Fruit fly (Drosophila melanogaster): ENCODE measurements around the gene CG31198.

- TF ChIP-seq h (optimal IDR thresholded peaks at IDR 0.05) (no peak), insv (optimal IDR thresholded peaks at IDR 0.05) (no peak), psq (optimal IDR thresholded peaks at IDR 0.05) (no peak), Myc (optimal IDR thresholded peaks at IDR 0.05) (no peak), Sin3A (optimal IDR thresholded peaks at IDR 0.05) (no peak)
Observed at dm6 chr3R:21769218-21769617, 15.1 kb downstream of the CG31198 start, which contains the start of gene Burs.

Measured in Kc167 (cell line).